Worm (Caenorhabditis elegans) whole organism, young adult: ENCODE measurements around the gene F52E4.5.

Source experiments
- B0019.2 ChIP-seq: fragments of 200-800 bp; sonication (Bioruptor generic); conservative IDR thresholded peaks from 2 replicates; pipeline ENCODE4 v1.3.6; 2022; ENCODE audit warnings: missing genetic modification reagents, missing genetic modification characterization, missing compliant biosample characterization
- D2030.7 ChIP-seq: fragments of 200-800 bp; sonication (Bioruptor generic); IDR thresholded peaks from 2 replicates; pipeline ENCODE4 v1.3.6; 2022; ENCODE audit warnings: missing genetic modification reagents, missing genetic modification characterization, missing compliant biosample characterization
- F10E7.11 ChIP-seq: sonication (generic microtip); optimal IDR thresholded peaks from 2 replicates; lab custom pipeline; 2017; ENCODE audit warnings: mild to moderate bottlenecking, missing genetic modification characterization, moderate library complexity, missing compliant biosample characterization
- F23B12.7 ChIP-seq: sonication (generic microtip); optimal IDR thresholded peaks from 2 replicates; lab custom pipeline; 2017; ENCODE audit warnings: missing genetic modification characterization, mild to moderate bottlenecking, missing compliant biosample characterization, antibody characterized with exemption, moderate library complexity; ENCODE audit not compliant: insufficient read depth
- F39B2.1 ChIP-seq: fragments of 200-800 bp; sonication (Bioruptor generic); IDR thresholded peaks from 2 replicates; pipeline ENCODE4 v1.3.6; 2022; ENCODE audit warnings: missing genetic modification reagents, missing genetic modification characterization, missing compliant biosample characterization
- F52B5.7 ChIP-seq: sonication (generic microtip); optimal IDR thresholded peaks from 2 replicates; lab custom pipeline; 2016; ENCODE audit warnings: mild to moderate bottlenecking, missing genetic modification characterization, missing compliant biosample characterization
- T26A5.8 ChIP-seq: sonication (generic microtip); optimal IDR thresholded peaks from 2 replicates; lab custom pipeline; 2016; ENCODE audit warnings: missing genetic modification characterization, missing compliant biosample characterization
- Y56A3A.18 ChIP-seq: fragments of 200-800 bp; sonication (Bioruptor generic); IDR thresholded peaks from 2 replicates; pipeline ENCODE4 v1.3.6; 2022; ENCODE audit warnings: missing genetic modification reagents, missing genetic modification characterization, missing compliant biosample characterization
- aptf-2 ChIP-seq: fragments of 200-800 bp; sonication (Bioruptor generic); conservative IDR thresholded peaks from 2 replicates; pipeline ENCODE4 v1.3.6; 2022; ENCODE audit warnings: missing genetic modification reagents, missing genetic modification characterization, missing compliant biosample characterization
- aptf-3 ChIP-seq: fragments of 200-800 bp; sonication (Bioruptor generic); IDR thresholded peaks from 2 replicates; pipeline ENCODE4 v1.3.6; 2022; ENCODE audit warnings: missing genetic modification characterization, missing compliant biosample characterization
- attf-3 ChIP-seq: fragments of 200-800 bp; sonication (Bioruptor generic); conservative IDR thresholded peaks from 2 replicates; pipeline ENCODE4 v1.3.6; 2022; ENCODE audit warnings: missing genetic modification reagents, missing genetic modification characterization, missing compliant biosample characterization
- attf-6 ChIP-seq: fragments of 200-800 bp; sonication (Bioruptor generic); IDR thresholded peaks from 2 replicates; pipeline ENCODE4 v1.3.6; 2022; ENCODE audit warnings: missing genetic modification reagents, missing genetic modification characterization, missing compliant biosample characterization
- bed-1 ChIP-seq: fragments of 200-800 bp; sonication (Bioruptor generic); IDR thresholded peaks from 2 replicates; pipeline ENCODE4 v1.3.6; 2022; ENCODE audit warnings: missing genetic modification reagents, missing genetic modification characterization, missing compliant biosample characterization
- cebp-1 ChIP-seq, 2 experiments: fragments of 200-800 bp in 1 of 2; sonication (Bioruptor generic) in 1 of 2; sonication (generic microtip) in 1 of 2; IDR thresholded peaks in 1 of 2; optimal IDR thresholded peaks in 1 of 2; 2 replicates each; pipeline versions ENCODE4 v1.3.6 to Lab custom; 2017 to 2022; ENCODE audit warnings: missing compliant biosample characterization in 2 of 2, missing genetic modification characterization in 2 of 2, mild to moderate bottlenecking in 1 of 2, missing genetic modification reagents in 1 of 2, moderate library complexity in 1 of 2
- cebp-2 ChIP-seq: fragments of 200-800 bp; sonication (Bioruptor generic); IDR thresholded peaks from 2 replicates; pipeline ENCODE4 v1.3.6; 2022; ENCODE audit warnings: missing genetic modification characterization, missing compliant biosample characterization
- chd-7 ChIP-seq: sonication (generic microtip); optimal IDR thresholded peaks from 2 replicates; lab custom pipeline; 2016; ENCODE audit warnings: mild to moderate bottlenecking, missing genetic modification characterization, moderate library complexity, missing compliant biosample characterization
- dox-1 ChIP-seq: fragments of 200-800 bp; sonication (Bioruptor generic); IDR thresholded peaks from 2 replicates; pipeline ENCODE4 v1.3.6; 2022; ENCODE audit warnings: missing genetic modification reagents, missing genetic modification characterization, missing compliant biosample characterization
- dpff-1 ChIP-seq: sonication (generic microtip); optimal IDR thresholded peaks from 2 replicates; lab custom pipeline; 2017; ENCODE audit warnings: mild to moderate bottlenecking, missing genetic modification characterization, missing compliant biosample characterization
- dpl-1 ChIP-seq: fragments of 150-350 bp; optimal IDR thresholded peaks from 2 replicates; lab custom pipeline; 2014; ENCODE audit warnings: missing biosample characterization, missing genetic modification reagents, missing genetic modification characterization
- efl-1 ChIP-seq: fragments of 150-350 bp; optimal IDR thresholded peaks from 2 replicates; lab custom pipeline; 2014; ENCODE audit warnings: missing biosample characterization, missing genetic modification reagents, missing genetic modification characterization
- egrh-3 ChIP-seq: fragments of 200-800 bp; sonication (Bioruptor generic); IDR thresholded peaks from 2 replicates; pipeline ENCODE4 v1.3.6; 2022; ENCODE audit warnings: missing genetic modification reagents, missing genetic modification characterization, missing compliant biosample characterization
- hmg-20 ChIP-seq: fragments of 200-800 bp; sonication (Bioruptor generic); IDR thresholded peaks from 2 replicates; pipeline ENCODE4 v1.3.6; 2022; ENCODE audit warnings: missing genetic modification reagents, missing genetic modification characterization, missing compliant biosample characterization
- lag-1 ChIP-seq: fragments of 200-800 bp; sonication (Bioruptor generic); IDR thresholded peaks from 2 replicates; pipeline ENCODE4 v1.3.6; 2022; ENCODE audit warnings: missing genetic modification reagents, missing genetic modification characterization, missing compliant biosample characterization
- let-526 ChIP-seq: fragments of 200-800 bp; sonication (Bioruptor generic); IDR thresholded peaks from 2 replicates; pipeline ENCODE4 v1.3.6; 2022; ENCODE audit warnings: missing genetic modification reagents, missing genetic modification characterization, missing compliant biosample characterization
- let-607 ChIP-seq, 2 experiments: fragments of 200-800 bp in 1 of 2; sonication (Bioruptor generic) in 1 of 2; sonication (generic microtip) in 1 of 2; optimal IDR thresholded peaks; 2 replicates each; lab custom pipeline; 2016 to 2018; ENCODE audit warnings: mild to moderate bottlenecking in 2 of 2, missing compliant biosample characterization in 2 of 2, missing genetic modification characterization in 2 of 2, moderate library complexity in 2 of 2, missing genotype in 1 of 2
- lin-35 ChIP-seq, 3 experiments: fragments of 150-350 bp in 2 of 3; sonication (generic microtip) in 1 of 3; optimal IDR thresholded peaks; 2 replicates each; lab custom pipeline; 2014 to 2018; ENCODE audit warnings: missing biosample characterization in 3 of 3, missing genetic modification characterization in 3 of 3, missing genetic modification reagents in 3 of 3
- lir-1 ChIP-seq: fragments of 200-800 bp; sonication (Bioruptor generic); conservative IDR thresholded peaks from 2 replicates; pipeline ENCODE4 v1.3.6; 2022; ENCODE audit warnings: missing genetic modification reagents, missing genetic modification characterization, missing compliant biosample characterization
- madf-3 ChIP-seq: fragments of 200-800 bp; sonication (Bioruptor generic); IDR thresholded peaks from 2 replicates; pipeline ENCODE4 v1.3.6; 2022; ENCODE audit warnings: missing genetic modification reagents, missing genetic modification characterization, missing compliant biosample characterization
- madf-6 ChIP-seq: fragments of 200-800 bp; sonication (Bioruptor generic); IDR thresholded peaks from 2 replicates; pipeline ENCODE4 v1.3.6; 2022; ENCODE audit warnings: missing genetic modification reagents, missing genetic modification characterization, missing compliant biosample characterization
- madf-8 ChIP-seq: fragments of 200-800 bp; sonication (Bioruptor generic); conservative IDR thresholded peaks from 2 replicates; pipeline ENCODE4 v1.3.6; 2022; ENCODE audit warnings: missing genetic modification reagents, missing genetic modification characterization, missing compliant biosample characterization
- nfya-2 ChIP-seq: fragments of 200-800 bp; sonication (Bioruptor generic); IDR thresholded peaks from 2 replicates; pipeline ENCODE4 v1.3.6; 2022; ENCODE audit warnings: missing genetic modification reagents, missing genetic modification characterization, missing compliant biosample characterization
- nhr-27 ChIP-seq: fragments of 200-800 bp; sonication (Bioruptor generic); optimal IDR thresholded peaks from 2 replicates; lab custom pipeline; 2018; ENCODE audit warnings: mild to moderate bottlenecking, missing genetic modification characterization, moderate library complexity, missing compliant biosample characterization
- nhr-80 ChIP-seq: sonication (generic microtip); optimal IDR thresholded peaks from 2 replicates; lab custom pipeline; 2016; ENCODE audit warnings: missing genetic modification characterization, missing compliant biosample characterization
- pha-4 ChIP-seq: fragments of 150-350 bp; sonication (generic microtip); optimal IDR thresholded peaks from 2 replicates; lab custom pipeline; 2014; ENCODE audit warnings: missing biosample characterization, missing genetic modification reagents, missing genetic modification characterization
- repo-1 ChIP-seq: sonication (generic microtip); optimal IDR thresholded peaks from 2 replicates; lab custom pipeline; 2017; ENCODE audit warnings: mild to moderate bottlenecking, missing genetic modification characterization, missing compliant biosample characterization
- tbx-9 ChIP-seq: sonication (generic microtip); optimal IDR thresholded peaks from 2 replicates; lab custom pipeline; 2016; ENCODE audit warnings: borderline replicate concordance, missing genetic modification characterization, inconsistent platforms, missing compliant biosample characterization
- tlf-1 ChIP-seq: fragments of 200-800 bp; sonication (Bioruptor generic); optimal IDR thresholded peaks from 2 replicates; lab custom pipeline; 2018; ENCODE audit warnings: mild to moderate bottlenecking, missing genetic modification characterization, missing compliant biosample characterization
- unc-130 ChIP-seq: sonication (generic microtip); optimal IDR thresholded peaks from 2 replicates; lab custom pipeline; 2016; ENCODE audit warnings: missing genetic modification reagents, missing genetic modification characterization, missing compliant biosample characterization
- xnd-1 ChIP-seq: sonication (generic microtip); optimal IDR thresholded peaks from 2 replicates; lab custom pipeline; 2016; ENCODE audit warnings: missing genotype, missing genetic modification reagents, missing genetic modification characterization, missing compliant biosample characterization
- zfh-2 ChIP-seq: fragments of 200-800 bp; sonication (Bioruptor generic); conservative IDR thresholded peaks from 2 replicates; pipeline ENCODE4 v1.3.6; 2022; ENCODE audit warnings: missing genetic modification reagents, missing genetic modification characterization, missing compliant biosample characterization
- ztf-28 ChIP-seq: fragments of 200-800 bp; sonication (Bioruptor generic); IDR thresholded peaks from 2 replicates; pipeline ENCODE4 v1.3.6; 2022; ENCODE audit warnings: missing genetic modification reagents, missing genetic modification characterization, missing compliant biosample characterization

The F52E4.5 gene

ce11 chrX:3048696-3049095 is 38.4 kb downstream of the F52E4.5 start:
- TF ChIP-seq B0019.2 (GFP tag; lab: Robert Waterston, UW) = no peak
- no peak for TF ChIP-seq lir-1 (GFP tag; lab: Robert Waterston, UW)
- no peak for TF ChIP-seq madf-6 (GFP tag; lab: Robert Waterston, UW)
- no peak for TF ChIP-seq unc-130
- no peak for TF ChIP-seq ztf-28 (GFP tag; lab: Robert Waterston, UW)
- no peak for TF ChIP-seq nhr-80 (tag; lab: Kevin White, UChicago)
- no peak for TF ChIP-seq attf-6
- TF ChIP-seq D2030.7 (GFP tag; lab: Robert Waterston, UW) = no peak
- no peak for TF ChIP-seq let-526 (GFP tag; lab: Robert Waterston, UW)
- TF ChIP-seq let-607 (tag; optimal IDR thresholded peaks at IDR 0.05; lab: Kevin White, UChicago) = no peak
- no peak for TF ChIP-seq T26A5.8 (tag; lab: Kevin White, UChicago)
- no peak for TF ChIP-seq tlf-1 (GFP tag; lab: Kevin White, UChicago)
- TF ChIP-seq dpl-1 (GFP tag; lab: Kevin White, UChicago) = no peak

- TF ChIP-seq Y56A3A.18 (no peak), cebp-2 (GFP tag; lab: Robert Waterston, UW) (no peak), bed-1 (GFP tag; lab: Robert Waterston, UW) (no peak), chd-7 (tag; lab: Kevin White, UChicago) (no peak), nfya-2 (GFP tag; lab: Robert Waterston, UW) (no peak), dox-1 (GFP tag; lab: Robert Waterston, UW) (0 out of 2 replicates have a peak, but pooled peaks have one; percentile 30), nhr-27 (no peak), zfh-2 (GFP tag; lab: Robert Waterston, UW) (no peak), F52B5.7 (tag; lab: Kevin White, UChicago) (no peak), tbx-9 (tag; lab: Kevin White, UChicago) (no peak), nhr-80 (tag; lab: Kevin White, UChicago) (peak; percentile 53), D2030.7 (GFP tag; lab: Robert Waterston, UW) (no peak), F23B12.7 (tag; lab: Kevin White, UChicago) (no peak)
Observed at ce11 chrX:3047224-3047623, 39.9 kb downstream of the F52E4.5 start.

- TF ChIP-seq madf-8 (GFP tag; lab: Robert Waterston, UW) = no peak
- peak in 1 of 2 experiments; percentile 2 for TF ChIP-seq let-607 (tag; optimal IDR thresholded peaks at IDR 0.05; lab: Kevin White, UChicago)
- TF ChIP-seq dpff-1 (tag; lab: Kevin White, UChicago) = no peak
- TF ChIP-seq nhr-80 (tag; lab: Kevin White, UChicago) = peak; percentile 67
- TF ChIP-seq repo-1 = no peak
- TF ChIP-seq, all 124 proteins: peak for 2
Observed at ce11 chrX:3045466-3045865, 41.7 kb downstream of the F52E4.5 start, which contains the start of gene cnnm-3. cnnm-3 (minus strand) TSS chrX:3045847.

ce11 chrX:3040609-3041008 is 46.5 kb downstream of the F52E4.5 start:
- TF ChIP-seq zfh-2 (GFP tag; lab: Robert Waterston, UW) (peak; percentile 94), aptf-2 (GFP tag; lab: Robert Waterston, UW) (no peak), cebp-1 (GFP tag; IDR thresholded peaks at IDR 0.05; lab: Robert Waterston, UW) (no peak), cebp-1 (tag; optimal IDR thresholded peaks at IDR 0.05; lab: Kevin White, UChicago) (peak; percentile 20)
- TF ChIP-seq, all 124 proteins: peak for 2

- TF ChIP-seq aptf-3 (no peak), egrh-3 (GFP tag; lab: Robert Waterston, UW) (no peak), pha-4 (tag; lab: Kevin White, UChicago) (no peak), madf-3 (GFP tag; lab: Robert Waterston, UW) (no peak), efl-1 (no peak), hmg-20 (GFP tag; lab: Robert Waterston, UW) (no peak), lag-1 (GFP tag; lab: Robert Waterston, UW) (no peak), F39B2.1 (no peak), F10E7.11 (tag; lab: Kevin White, UChicago) (no peak), attf-3 (GFP tag; lab: Robert Waterston, UW) (no peak), lin-35 (GFP tag; optimal IDR thresholded peaks at IDR 0.05; lab: Kevin White, UChicago) (no peak), xnd-1 (tag; lab: Kevin White, UChicago) (no peak)
- TF ChIP-seq, all 124 proteins: peak for 0
Observed at ce11 chrX:3040021-3040420, 47.1 kb downstream of the F52E4.5 start.
